Worm (Caenorhabditis elegans) whole organism, L1 larva: ENCODE results near the gene ZK673.11.

Source experiments
- C16A3.4 ChIP-seq: fragments of 150-350 bp; optimal IDR thresholded peaks from 2 replicates; lab custom pipeline; 2014; ENCODE audit warnings: missing biosample characterization, missing genetic modification characterization
- F16B12.6 ChIP-seq: fragments of 150-350 bp; optimal IDR thresholded peaks from 2 replicates; lab custom pipeline; 2014; ENCODE audit warnings: missing biosample characterization, missing genetic modification characterization
- Y116A8C.19 ChIP-seq: sonication (generic microtip); optimal IDR thresholded peaks from 2 replicates; lab custom pipeline; 2016; ENCODE audit warnings: missing compliant biosample characterization, missing genetic modification characterization, borderline replicate concordance
- alr-1 ChIP-seq: fragments of 200-800 bp; sonication (Bioruptor generic); optimal IDR thresholded peaks from 2 replicates; lab custom pipeline; 2018; ENCODE audit warnings: borderline replicate concordance, mild to moderate bottlenecking, missing genetic modification characterization, missing compliant biosample characterization
- ama-1 ChIP-seq: fragments of 150-350 bp; optimal IDR thresholded peaks from 2 replicates; lab custom pipeline; 2014
- blmp-1 ChIP-seq: fragments of 150-350 bp; optimal IDR thresholded peaks from 2 replicates; lab custom pipeline; 2014; ENCODE audit warnings: missing biosample characterization, missing genetic modification characterization
- ceh-8 ChIP-seq: fragments of 200-800 bp; sonication (Bioruptor generic); optimal IDR thresholded peaks from 2 replicates; lab custom pipeline; 2018; ENCODE audit warnings: mild to moderate bottlenecking, missing genetic modification characterization, moderate library complexity, missing compliant biosample characterization
- ceh-82 ChIP-seq, 3 experiments: fragments of 150-350 bp in 1 of 3; sonication (generic microtip) in 2 of 3; optimal IDR thresholded peaks; 2 replicates each; lab custom pipeline; 2014 to 2017; ENCODE audit warnings: missing biosample characterization in 3 of 3, missing genetic modification characterization in 3 of 3
- ceh-90 ChIP-seq: sonication (generic microtip); optimal IDR thresholded peaks from 2 replicates; lab custom pipeline; 2016; ENCODE audit warnings: missing genetic modification characterization, missing compliant biosample characterization
- ces-1 ChIP-seq: fragments of 150-350 bp; optimal IDR thresholded peaks from 2 replicates; lab custom pipeline; 2014; ENCODE audit warnings: missing biosample characterization, missing genetic modification reagents, missing genetic modification characterization
- dpl-1 ChIP-seq, 3 experiments: fragments of 150-350 bp in 2 of 3; sonication (generic microtip) in 1 of 3; optimal IDR thresholded peaks; 2 replicates each; lab custom pipeline; 2014 to 2017; ENCODE audit warnings: missing biosample characterization in 3 of 3, missing genetic modification characterization in 3 of 3, missing genetic modification reagents in 3 of 3
- dsc-1 ChIP-seq: sonication (generic microtip); optimal IDR thresholded peaks from 2 replicates; lab custom pipeline; 2016; ENCODE audit warnings: mild to moderate bottlenecking, missing genetic modification characterization, missing compliant biosample characterization
- efl-1 ChIP-seq, 4 experiments: fragments of 150-350 bp; optimal IDR thresholded peaks in 3 of 4; peaks in 1 of 4; 1 replicate in 1 of 4; 2 replicates in 3 of 4; lab custom pipeline; 2014; ENCODE audit warnings: missing biosample characterization in 2 of 4, missing genetic modification characterization in 2 of 4, missing genetic modification reagents in 2 of 4
- egl-13 ChIP-seq: sonication (generic microtip); optimal IDR thresholded peaks from 2 replicates; lab custom pipeline; 2016; ENCODE audit warnings: missing genotype, missing genetic modification reagents, missing genetic modification characterization, missing compliant biosample characterization
- egl-27 ChIP-seq, 2 experiments: fragments of 150-350 bp in 1 of 2; sonication (generic microtip); optimal IDR thresholded peaks; 3 replicates each; lab custom pipeline; 2017 to 2018; ENCODE audit warnings: missing biosample characterization in 2 of 2, missing genetic modification characterization in 2 of 2, missing genetic modification reagents in 2 of 2
- elt-3 ChIP-seq, 6 experiments: fragments of 150-350 bp in 1 of 6; sonication (generic microtip); optimal IDR thresholded peaks; 2 replicates each; lab custom pipeline; 2017 to 2018; ENCODE audit warnings: missing biosample characterization in 6 of 6, missing genetic modification characterization in 6 of 6, inconsistent platforms in 1 of 6
- fkh-8 ChIP-seq: sonication (generic microtip); optimal IDR thresholded peaks from 2 replicates; lab custom pipeline; 2016; ENCODE audit warnings: mild to moderate bottlenecking, missing genetic modification characterization, missing compliant biosample characterization
- fos-1 ChIP-seq: fragments of 150-350 bp; optimal IDR thresholded peaks from 2 replicates; lab custom pipeline; 2014; ENCODE audit warnings: missing biosample characterization, missing genetic modification characterization
- grh-1 ChIP-seq: fragments of 200-800 bp; sonication (Bioruptor generic); IDR thresholded peaks from 2 replicates; pipeline ENCODE4 v1.3.6; 2022; ENCODE audit warnings: missing genetic modification reagents, missing genetic modification characterization, missing compliant biosample characterization
- hlh-17 ChIP-seq: fragments of 200-800 bp; sonication (Bioruptor generic); optimal IDR thresholded peaks from 2 replicates; lab custom pipeline; 2018; ENCODE audit warnings: missing genetic modification characterization, mild to moderate bottlenecking, missing compliant biosample characterization, moderate library complexity, borderline replicate concordance
- hlh-4 ChIP-seq: sonication (generic microtip); optimal IDR thresholded peaks from 2 replicates; lab custom pipeline; 2016; ENCODE audit warnings: mild to moderate bottlenecking, missing genetic modification characterization, missing compliant biosample characterization
- isw-1 ChIP-seq: fragments of 200-800 bp; sonication (Bioruptor generic); IDR thresholded peaks from 2 replicates; pipeline ENCODE4 v1.3.6; 2022; ENCODE audit warnings: missing genetic modification characterization, missing compliant biosample characterization
- jun-1 ChIP-seq: fragments of 150-350 bp; optimal IDR thresholded peaks from 2 replicates; lab custom pipeline; 2014; ENCODE audit warnings: missing biosample characterization, missing genetic modification reagents, missing genetic modification characterization
- lin-13 ChIP-seq: fragments of 150-350 bp; optimal IDR thresholded peaks from 2 replicates; lab custom pipeline; 2014; ENCODE audit warnings: missing biosample characterization, missing genetic modification reagents, missing genetic modification characterization
- lin-14 ChIP-seq: fragments of 200-800 bp; sonication (Bioruptor generic); optimal IDR thresholded peaks from 2 replicates; lab custom pipeline; 2018; ENCODE audit warnings: mild to moderate bottlenecking, missing genetic modification characterization, moderate library complexity, missing compliant biosample characterization
- lin-15B ChIP-seq: fragments of 150-350 bp; sonication (generic microtip); optimal IDR thresholded peaks from 3 replicates; lab custom pipeline; 2014; ENCODE audit warnings: missing biosample characterization, missing genetic modification characterization
- lin-35 ChIP-seq, 2 experiments: fragments of 150-350 bp; optimal IDR thresholded peaks; 2 replicates each; lab custom pipeline; 2014; ENCODE audit warnings: missing biosample characterization in 2 of 2, missing genetic modification characterization in 2 of 2, missing genetic modification reagents in 2 of 2
- lsy-2 ChIP-seq, 2 experiments: fragments of 150-350 bp; optimal IDR thresholded peaks; 2 replicates each; lab custom pipeline; 2014; ENCODE audit warnings: missing biosample characterization in 2 of 2, missing genetic modification characterization in 2 of 2
- mab-9 ChIP-seq: fragments of 200-800 bp; sonication (Bioruptor generic); IDR thresholded peaks from 2 replicates; pipeline ENCODE4 v1.3.6; 2022; ENCODE audit warnings: missing genetic modification reagents, missing genetic modification characterization, missing compliant biosample characterization
- mdl-1 ChIP-seq, 2 experiments: fragments of 150-350 bp; optimal IDR thresholded peaks; 2 replicates each; lab custom pipeline; 2014 to 2017; ENCODE audit warnings: missing biosample characterization in 2 of 2, missing genetic modification characterization in 2 of 2, inconsistent platforms in 1 of 2
- mef-2 ChIP-seq: fragments of 150-350 bp; optimal IDR thresholded peaks from 2 replicates; lab custom pipeline; 2014; ENCODE audit warnings: missing biosample characterization, missing genetic modification characterization
- mep-1 ChIP-seq: fragments of 150-350 bp; optimal IDR thresholded peaks from 2 replicates; lab custom pipeline; 2014; ENCODE audit warnings: missing biosample characterization, missing genetic modification characterization
- nhr-11 ChIP-seq: fragments of 150-350 bp; optimal IDR thresholded peaks from 2 replicates; lab custom pipeline; 2014; ENCODE audit warnings: missing biosample characterization, missing genetic modification characterization
- nhr-19 ChIP-seq: fragments of 200-800 bp; sonication (Bioruptor generic); conservative IDR thresholded peaks from 2 replicates; pipeline ENCODE4 v1.3.6; 2022; ENCODE audit warnings: missing genetic modification characterization, missing compliant biosample characterization
- nhr-20 ChIP-seq: sonication (generic microtip); optimal IDR thresholded peaks from 2 replicates; lab custom pipeline; 2016; ENCODE audit warnings: mild to moderate bottlenecking, missing genetic modification characterization, missing compliant biosample characterization
- nhr-237 ChIP-seq: fragments of 150-350 bp; optimal IDR thresholded peaks from 2 replicates; lab custom pipeline; 2014; ENCODE audit warnings: missing biosample characterization, missing genetic modification characterization
- nhr-28 ChIP-seq: fragments of 150-350 bp; optimal IDR thresholded peaks from 2 replicates; lab custom pipeline; 2014; ENCODE audit warnings: missing biosample characterization, missing genetic modification characterization
- nhr-71 ChIP-seq: sonication (generic microtip); optimal IDR thresholded peaks from 2 replicates; lab custom pipeline; 2016; ENCODE audit warnings: mild to moderate bottlenecking, missing genetic modification characterization, moderate library complexity, missing compliant biosample characterization
- nhr-76 ChIP-seq: sonication (generic microtip); optimal IDR thresholded peaks from 2 replicates; lab custom pipeline; 2017; ENCODE audit warnings: missing biosample characterization, missing genetic modification characterization
- nhr-85 ChIP-seq: sonication (generic microtip); peaks from one replicate; lab custom pipeline; 2016; ENCODE audit warnings: missing genetic modification characterization, inconsistent platforms, missing compliant biosample characterization
- pag-3 ChIP-seq: sonication (generic microtip); optimal IDR thresholded peaks from 2 replicates; lab custom pipeline; 2017; ENCODE audit warnings: missing genetic modification characterization, mild to moderate bottlenecking, missing compliant biosample characterization, antibody characterized with exemption, borderline replicate concordance; ENCODE audit not compliant: insufficient read depth
- rnt-1 ChIP-seq: sonication (generic microtip); optimal IDR thresholded peaks from 2 replicates; lab custom pipeline; 2016; ENCODE audit warnings: mild to moderate bottlenecking, missing genetic modification characterization, moderate library complexity, missing compliant biosample characterization
- skn-1 ChIP-seq: fragments of 150-350 bp; optimal IDR thresholded peaks from 2 replicates; lab custom pipeline; 2014; ENCODE audit warnings: missing biosample characterization, missing genetic modification characterization
- snpc-4 ChIP-seq: fragments of 150-350 bp; optimal IDR thresholded peaks from 2 replicates; lab custom pipeline; 2014; ENCODE audit warnings: missing biosample characterization, missing genetic modification characterization
- sptf-1 ChIP-seq: fragments of 150-350 bp; optimal IDR thresholded peaks from 2 replicates; lab custom pipeline; 2014; ENCODE audit warnings: missing biosample characterization, missing genetic modification characterization
- sup-37 ChIP-seq: fragments of 200-800 bp; sonication (Bioruptor generic); optimal IDR thresholded peaks from 2 replicates; lab custom pipeline; 2018; ENCODE audit warnings: mild to moderate bottlenecking, missing genetic modification characterization, missing compliant biosample characterization
- unc-130 ChIP-seq: fragments of 150-350 bp; optimal IDR thresholded peaks from 2 replicates; lab custom pipeline; 2017; ENCODE audit warnings: missing biosample characterization, missing genetic modification characterization, inconsistent platforms
- unc-30 ChIP-seq: sonication (generic microtip); optimal IDR thresholded peaks from 2 replicates; lab custom pipeline; 2017; ENCODE audit warnings: missing biosample characterization, missing genetic modification characterization
- unc-86 ChIP-seq: sonication (generic microtip); optimal IDR thresholded peaks from 2 replicates; lab custom pipeline; 2016; ENCODE audit warnings: missing genetic modification characterization, missing compliant biosample characterization
- xbp-1 ChIP-seq: sonication (generic microtip); optimal IDR thresholded peaks from 2 replicates; lab custom pipeline; 2016; ENCODE audit warnings: missing genetic modification characterization, missing compliant biosample characterization
- zip-4 ChIP-seq: fragments of 200-800 bp; sonication (Bioruptor generic); optimal IDR thresholded peaks from 2 replicates; lab custom pipeline; 2018; ENCODE audit warnings: mild to moderate bottlenecking, missing genetic modification characterization, moderate library complexity, missing compliant biosample characterization
- ztf-11 ChIP-seq, 2 experiments: sonication (generic microtip); optimal IDR thresholded peaks; 2 replicates each; lab custom pipeline; 2016 to 2017; ENCODE audit warnings: missing genetic modification characterization in 2 of 2, missing biosample characterization in 1 of 2, missing compliant biosample characterization in 1 of 2
- ztf-4 ChIP-seq: fragments of 150-350 bp; optimal IDR thresholded peaks from 2 replicates; lab custom pipeline; 2014; ENCODE audit warnings: missing biosample characterization, missing genetic modification characterization

ZK673.11 gene

DNA sequence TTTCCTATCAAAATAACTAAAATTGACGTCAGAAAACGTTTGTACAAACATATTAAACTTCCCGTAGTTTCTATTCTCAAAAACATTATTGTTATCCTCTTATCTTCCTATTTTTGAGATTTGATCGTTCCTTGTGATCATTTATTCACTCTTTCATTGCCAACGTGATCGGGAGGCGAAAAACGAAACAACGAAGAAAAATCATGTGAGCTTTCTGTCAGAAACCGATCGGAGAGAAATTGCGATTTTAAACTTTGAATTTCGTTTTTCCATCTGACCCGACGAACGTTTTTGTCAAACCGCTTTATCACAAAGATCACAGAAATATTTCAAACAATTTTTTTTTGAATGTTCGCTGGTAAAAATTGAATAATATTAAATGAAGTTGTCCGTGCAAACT is 10.8 kb upstream of the ZK673.11 start (continued):
- TF ChIP-seq xbp-1 (no peak), mdl-1 (tag; optimal IDR thresholded peaks at IDR 0.05; lab: Kevin White, UChicago) (peak in 1 of 2 experiments; percentile 80), efl-1 (optimal IDR thresholded peaks at IDR 0.05; lab: Kevin White, UChicago) (no peak), efl-1 (GFP tag; optimal IDR thresholded peaks at IDR 0.05 in 1 of 2; lab: Kevin White, UChicago) (peak in 1 of 2 experiments; percentile 50), C16A3.4 (tag; lab: Kevin White, UChicago) (peak; percentile 4), skn-1 (tag; lab: Kevin White, UChicago) (no peak), jun-1 (tag; lab: Kevin White, UChicago) (no peak), mab-9 (GFP tag; lab: Robert Waterston, UW) (no peak), nhr-237 (tag; lab: Kevin White, UChicago) (no peak), fkh-8 (tag; lab: Kevin White, UChicago) (no peak), mef-2 (tag; lab: Kevin White, UChicago) (no peak), rnt-1 (tag; lab: Kevin White, UChicago) (peak; percentile 51), ces-1 (GFP tag; lab: Kevin White, UChicago) (no peak), Y116A8C.19 (tag; lab: Kevin White, UChicago) (no peak), egl-27 (tag; optimal IDR thresholded peaks at IDR 0.05; lab: Kevin White, UChicago) (no peak), ceh-8 (GFP tag; lab: Kevin White, UChicago) (no peak), mep-1 (peak; percentile 57), nhr-76 (tag; lab: Kevin White, UChicago) (no peak), blmp-1 (tag; lab: Kevin White, UChicago) (peak; percentile 92), alr-1 (tag; lab: Kevin White, UChicago) (no peak), zip-4 (no peak), ama-1 (lab: Kevin White, UChicago) (no peak), unc-30 (tag; lab: Kevin White, UChicago) (no peak), dsc-1 (tag; lab: Kevin White, UChicago) (no peak), ztf-4 (peak; percentile 61), F16B12.6 (tag; lab: Kevin White, UChicago) (no peak), nhr-20 (peak; percentile 88), lin-15B (tag; lab: Kevin White, UChicago) (no peak), egl-13 (tag; lab: Kevin White, UChicago) (no peak), isw-1 (no peak), grh-1 (GFP tag; lab: Robert Waterston, UW) (no peak), dpl-1 (GFP tag; optimal IDR thresholded peaks at IDR 0.05; lab: Kevin White, UChicago) (peak in 2 of 3 experiments; percentile 6 to 42), lin-13 (peak; percentile 8), pag-3 (peak; percentile 0), ztf-11 (tag; optimal IDR thresholded peaks at IDR 0.05; lab: Kevin White, UChicago) (no peak), hlh-17 (GFP tag; lab: Kevin White, UChicago) (no peak), ceh-90 (tag; lab: Kevin White, UChicago) (no peak), lin-35 (GFP tag; optimal IDR thresholded peaks at IDR 0.05; lab: Kevin White, UChicago) (peak; percentile 3 to 77), fos-1 (tag; lab: Kevin White, UChicago) (no peak), lin-14 (peak; percentile 72), nhr-71 (tag; lab: Kevin White, UChicago) (peak; percentile 85), elt-3 (tag; optimal IDR thresholded peaks at IDR 0.05; lab: Kevin White, UChicago) (peak in 2 of 6 experiments; percentile 31 to 87), unc-130 (peak; percentile 86), nhr-85 (tag; lab: Kevin White, UChicago) (peak; percentile 87), lsy-2 (tag; optimal IDR thresholded peaks at IDR 0.05; lab: Kevin White, UChicago) (peak; percentile 12 to 44), nhr-11 (tag; lab: Kevin White, UChicago) (no peak), nhr-19 (GFP tag; lab: Robert Waterston, UW) (peak; percentile 85), ceh-82 (tag; optimal IDR thresholded peaks at IDR 0.05; lab: Kevin White, UChicago) (no peak), snpc-4 (tag; lab: Kevin White, UChicago) (no peak), nhr-28 (no peak), unc-86 (tag; lab: Kevin White, UChicago) (no peak), sup-37 (no peak), sptf-1 (tag; lab: Kevin White, UChicago) (no peak), hlh-4 (no peak)
